Fruit fly (Drosophila melanogaster) whole organism, embryonic: ENCODE measurements around the gene mAChR-C.

ENCODE experiments used
- CG10209 ChIP-seq: fragments of 200-800 bp; sonication (Bioruptor generic); optimal IDR thresholded peaks from 3 replicates; lab custom pipeline; 2017; ENCODE audit warnings: missing biosample characterization, mild to moderate bottlenecking, missing genetic modification characterization, missing genetic modification reagents
- CG10959 ChIP-seq: fragments of 200-800 bp; sonication (Bioruptor generic); IDR thresholded peaks from 2 replicates; pipeline ENCODE4 v1.3.6; 2022; ENCODE audit warnings: missing biosample characterization, missing genetic modification characterization
- CG11093 ChIP-seq: fragments of 200-800 bp; sonication (Bioruptor generic); IDR thresholded peaks from 3 replicates; pipeline ENCODE4 v1.3.6; 2022; ENCODE audit warnings: missing biosample characterization, missing genetic modification characterization
- CG11723 ChIP-seq: fragments of 200-800 bp; sonication (Bioruptor generic); optimal IDR thresholded peaks from 2 replicates; lab custom pipeline; 2017; ENCODE audit warnings: missing biosample characterization, mild to moderate bottlenecking, missing genetic modification characterization
- CG12071 ChIP-seq: fragments of 200-800 bp; sonication (Bioruptor generic); optimal IDR thresholded peaks from 3 replicates; lab custom pipeline; 2018; ENCODE audit warnings: missing biosample characterization, mild to moderate bottlenecking, missing genetic modification characterization
- CG13296 ChIP-seq: fragments of 200-800 bp; sonication (Bioruptor generic); optimal IDR thresholded peaks from 3 replicates; lab custom pipeline; 2018; ENCODE audit warnings: missing biosample characterization, mild to moderate bottlenecking, missing genetic modification characterization
- CG13424 ChIP-seq: fragments of 200-800 bp; sonication (Bioruptor generic); optimal IDR thresholded peaks from 2 replicates; lab custom pipeline; 2019; ENCODE audit warnings: missing biosample characterization, mild to moderate bottlenecking, missing genetic modification characterization, moderate library complexity
- CG14710 ChIP-seq: fragments of 200-800 bp; sonication (Bioruptor generic); optimal IDR thresholded peaks from 3 replicates; lab custom pipeline; 2019; ENCODE audit warnings: missing biosample characterization, mild to moderate bottlenecking, missing genetic modification characterization, moderate library complexity
- CG15073 ChIP-seq: fragments of 200-800 bp; sonication (Bioruptor generic); optimal IDR thresholded peaks from 2 replicates; lab custom pipeline; 2016; ENCODE audit warnings: missing biosample characterization, missing genetic modification characterization
- CG1792 ChIP-seq: fragments of 200-800 bp; sonication (Bioruptor generic); optimal IDR thresholded peaks from 2 replicates; lab custom pipeline; 2016; ENCODE audit warnings: missing biosample characterization, missing genetic modification characterization
- CG18011 ChIP-seq: fragments of 200-800 bp; sonication (Bioruptor generic); optimal IDR thresholded peaks from 2 replicates; lab custom pipeline; 2017; ENCODE audit warnings: missing biosample characterization, missing genetic modification characterization, mild to moderate bottlenecking, moderate library complexity, missing genotype
- CG2202 ChIP-seq: fragments of 200-800 bp; sonication (Bioruptor generic); optimal IDR thresholded peaks from 2 replicates; lab custom pipeline; 2018; ENCODE audit warnings: missing biosample characterization, mild to moderate bottlenecking, missing genetic modification characterization
- CG3065 ChIP-seq: fragments of 200-800 bp; sonication (Bioruptor generic); optimal IDR thresholded peaks from 2 replicates; lab custom pipeline; 2016; ENCODE audit warnings: missing biosample characterization, missing genetic modification characterization
- CG3163 ChIP-seq: fragments of 200-800 bp; sonication (Bioruptor generic); optimal IDR thresholded peaks from 3 replicates; lab custom pipeline; 2016; ENCODE audit warnings: missing biosample characterization, missing genetic modification characterization
- CG32767 ChIP-seq: fragments of 200-800 bp; sonication (Bioruptor generic); IDR thresholded peaks from 2 replicates; pipeline ENCODE4 v1.3.6; 2022; ENCODE audit warnings: missing biosample characterization, missing genetic modification characterization
- CG33213 ChIP-seq: fragments of 200-800 bp; sonication (Bioruptor generic); optimal IDR thresholded peaks from 3 replicates; lab custom pipeline; 2016; ENCODE audit warnings: missing biosample characterization, missing genetic modification characterization
- CG42726 ChIP-seq: fragments of 200-800 bp; sonication (Bioruptor generic); IDR thresholded peaks from 2 replicates; pipeline ENCODE4 v1.3.6; 2022; ENCODE audit warnings: missing biosample characterization, missing genetic modification characterization; ENCODE audit not compliant: partially characterized antibody
- CG4360 ChIP-seq: fragments of 200-800 bp; sonication (Bioruptor generic); IDR thresholded peaks from 2 replicates; pipeline ENCODE4 v1.3.6; 2022; ENCODE audit warnings: missing biosample characterization, missing genetic modification characterization
- CG6272 ChIP-seq: fragments of 200-800 bp; sonication (Bioruptor generic); IDR thresholded peaks from 2 replicates; pipeline ENCODE4 v1.3.6; 2022; ENCODE audit warnings: missing biosample characterization, missing genetic modification characterization
- CG6791 ChIP-seq: fragments of 200-800 bp; sonication (Bioruptor generic); IDR thresholded peaks from 3 replicates; pipeline ENCODE4 v1.3.6; 2022; ENCODE audit warnings: missing biosample characterization, missing genetic modification characterization; ENCODE audit not compliant: partially characterized antibody
- CG7556 ChIP-seq: fragments of 200-800 bp; sonication (Bioruptor generic); optimal IDR thresholded peaks from 2 replicates; lab custom pipeline; 2017; ENCODE audit warnings: missing biosample characterization, mild to moderate bottlenecking, missing genetic modification characterization
- CG7745 ChIP-seq: fragments of 200-800 bp; sonication (Bioruptor generic); optimal IDR thresholded peaks from 2 replicates; lab custom pipeline; 2018; ENCODE audit warnings: missing biosample characterization, mild to moderate bottlenecking, missing genetic modification characterization, moderate library complexity
- Dad ChIP-seq: fragments of 200-800 bp; sonication (Bioruptor generic); optimal IDR thresholded peaks from 3 replicates; lab custom pipeline; 2016; ENCODE audit warnings: missing biosample characterization, missing genetic modification characterization
- Dbx ChIP-seq: fragments of 200-800 bp; sonication (Bioruptor generic); IDR thresholded peaks from 3 replicates; pipeline ENCODE4 v1.3.6; 2022; ENCODE audit warnings: missing biosample characterization, missing genetic modification characterization
- Dip2 ChIP-seq: fragments of 200-800 bp; sonication (Bioruptor generic); IDR thresholded peaks from 2 replicates; pipeline ENCODE4 v1.3.6; 2022; ENCODE audit warnings: missing biosample characterization, missing genetic modification characterization
- Lim3 ChIP-seq: fragments of 200-800 bp; sonication (Bioruptor generic); IDR thresholded peaks from 2 replicates; pipeline ENCODE4 v1.3.6; 2022; ENCODE audit warnings: missing biosample characterization, missing genetic modification characterization
- MESR4 ChIP-seq: fragments of 200-800 bp; sonication (Bioruptor generic); optimal IDR thresholded peaks from 2 replicates; lab custom pipeline; 2018; ENCODE audit warnings: missing biosample characterization, mild to moderate bottlenecking, missing genetic modification characterization, moderate library complexity
- NC2α ChIP-seq: fragments of 200-800 bp; sonication (Bioruptor generic); optimal IDR thresholded peaks from 2 replicates; lab custom pipeline; 2016; ENCODE audit warnings: missing biosample characterization, missing genetic modification characterization
- Optix ChIP-seq: fragments of 200-800 bp; sonication (Bioruptor generic); IDR thresholded peaks from 3 replicates; pipeline ENCODE4 v1.3.6; 2022; ENCODE audit warnings: missing biosample characterization, missing genetic modification characterization
- Pdp1 ChIP-seq, 2 experiments: fragments of 200-800 bp; sonication (Bioruptor generic); optimal IDR thresholded peaks; 3 replicates each; lab custom pipeline; 2016; ENCODE audit warnings: missing biosample characterization in 2 of 2, missing genetic modification characterization in 2 of 2, mild to moderate bottlenecking in 1 of 2, moderate library complexity in 1 of 2
- Side ChIP-seq: fragments of 200-800 bp; sonication (Bioruptor generic); optimal IDR thresholded peaks from 2 replicates; lab custom pipeline; 2016; ENCODE audit warnings: missing biosample characterization, missing genetic modification characterization
- Stat92E ChIP-seq, 3 experiments: fragments of >200 bp in 2 of 3; fragments of 200-800 bp in 1 of 3; sonication (Bioruptor generic) in 1 of 3; optimal IDR thresholded peaks; 2 replicates each; lab custom pipeline; 2017 to 2019; ENCODE audit warnings: missing biosample characterization in 3 of 3, missing genetic modification characterization in 3 of 3, mild to moderate bottlenecking in 1 of 3, moderate library complexity in 1 of 3
- Tbp ChIP-seq: fragments of >200 bp; optimal IDR thresholded peaks from 2 replicates; lab custom pipeline; 2018; ENCODE audit warnings: missing biosample characterization, missing genetic modification characterization
- Xbp1 ChIP-seq: fragments of 200-800 bp; sonication (Bioruptor generic); optimal IDR thresholded peaks from 3 replicates; lab custom pipeline; 2016; ENCODE audit warnings: missing biosample characterization, mild to moderate bottlenecking, missing genetic modification characterization
- dpn ChIP-seq, 2 experiments: fragments of 200-800 bp; sonication (Bioruptor generic); optimal IDR thresholded peaks; 3 replicates each; lab custom pipeline; 2016; ENCODE audit warnings: missing biosample characterization in 2 of 2, missing genetic modification characterization in 2 of 2
- ems ChIP-seq: fragments of 200-800 bp; sonication (Bioruptor generic); optimal IDR thresholded peaks from 3 replicates; lab custom pipeline; 2016; ENCODE audit warnings: missing biosample characterization, missing genetic modification characterization
- exex ChIP-seq: fragments of 200-800 bp; sonication (Bioruptor generic); optimal IDR thresholded peaks from 4 replicates; lab custom pipeline; 2018; ENCODE audit warnings: missing biosample characterization, mild to moderate bottlenecking, missing genetic modification characterization, moderate library complexity
- gsb-n ChIP-seq: fragments of 200-800 bp; sonication (Bioruptor generic); optimal IDR thresholded peaks from 3 replicates; lab custom pipeline; 2018; ENCODE audit warnings: missing biosample characterization, mild to moderate bottlenecking, missing genetic modification characterization
- gt ChIP-seq: fragments of 200-800 bp; sonication (Bioruptor generic); IDR thresholded peaks from 2 replicates; pipeline ENCODE4 v1.3.6; 2022; ENCODE audit warnings: missing biosample characterization, missing genetic modification characterization
- hbn ChIP-seq: fragments of 200-800 bp; sonication (Bioruptor generic); IDR thresholded peaks from 2 replicates; pipeline ENCODE4 v1.3.6; 2022; ENCODE audit warnings: missing biosample characterization, missing genetic modification characterization; ENCODE audit not compliant: partially characterized antibody
- hth ChIP-seq: fragments of >200 bp; optimal IDR thresholded peaks from 2 replicates; lab custom pipeline; 2017; ENCODE audit warnings: inconsistent platforms
- ind ChIP-seq: fragments of 200-800 bp; sonication (Bioruptor generic); optimal IDR thresholded peaks from 3 replicates; lab custom pipeline; 2016; ENCODE audit warnings: missing biosample characterization, missing genetic modification characterization
- jing ChIP-seq: fragments of 200-800 bp; sonication (Bioruptor generic); optimal IDR thresholded peaks from 2 replicates; lab custom pipeline; 2018; ENCODE audit warnings: missing biosample characterization, mild to moderate bottlenecking, missing genetic modification characterization
- ken ChIP-seq: fragments of 200-800 bp; sonication (Bioruptor generic); IDR thresholded peaks from 3 replicates; pipeline ENCODE4 v1.3.6; 2022; ENCODE audit warnings: missing biosample characterization, missing genetic modification characterization
- lilli ChIP-seq: fragments of 200-800 bp; sonication (Bioruptor generic); optimal IDR thresholded peaks from 3 replicates; lab custom pipeline; 2016; ENCODE audit warnings: missing biosample characterization, missing genetic modification characterization
- mirr ChIP-seq: fragments of 200-800 bp; sonication (Bioruptor generic); optimal IDR thresholded peaks from 3 replicates; lab custom pipeline; 2018; ENCODE audit warnings: missing biosample characterization, mild to moderate bottlenecking, missing genetic modification characterization
- pfk ChIP-seq: fragments of 200-800 bp; sonication (Bioruptor generic); optimal IDR thresholded peaks from 2 replicates; lab custom pipeline; 2018; ENCODE audit warnings: missing biosample characterization, mild to moderate bottlenecking, missing genetic modification characterization, moderate library complexity
- repo ChIP-seq: fragments of 200-800 bp; sonication (Bioruptor generic); optimal IDR thresholded peaks from 2 replicates; lab custom pipeline; 2016; ENCODE audit warnings: missing biosample characterization, missing genetic modification characterization
- stc ChIP-seq: fragments of 200-800 bp; sonication (Bioruptor generic); IDR thresholded peaks from 2 replicates; pipeline ENCODE4 v1.3.6; 2022; ENCODE audit warnings: missing biosample characterization, missing genetic modification characterization
- stwl ChIP-seq: fragments of 200-800 bp; sonication (Bioruptor generic); optimal IDR thresholded peaks from 3 replicates; lab custom pipeline; 2018; ENCODE audit warnings: missing biosample characterization, mild to moderate bottlenecking, missing genetic modification characterization, moderate library complexity
- tap ChIP-seq: fragments of 200-800 bp; optimal IDR thresholded peaks from 3 replicates; lab custom pipeline; 2019; ENCODE audit warnings: missing biosample characterization, mild to moderate bottlenecking, missing genetic modification characterization, moderate library complexity

mAChR-C gene

DNA sequence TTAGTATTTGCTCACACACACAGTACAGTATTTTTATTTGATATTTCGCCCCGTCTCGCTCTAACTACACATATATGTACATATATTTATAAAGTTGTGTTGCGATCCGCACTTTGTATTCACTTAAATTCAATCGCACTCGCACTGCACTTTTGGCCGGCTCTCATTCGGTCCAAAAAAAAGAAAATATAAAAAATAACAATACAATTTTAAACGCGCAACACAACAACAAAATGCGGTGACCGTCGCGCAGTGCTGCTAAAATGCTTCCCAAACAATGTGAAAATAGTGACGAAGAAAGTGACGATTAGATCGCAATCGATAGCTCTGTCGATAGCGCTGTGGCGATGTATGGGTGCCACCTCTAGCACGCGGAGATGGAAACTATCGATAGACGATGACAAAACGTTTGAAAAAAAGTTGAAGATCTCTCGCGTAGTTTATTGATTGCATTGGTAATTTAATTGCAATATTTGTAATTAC is 29.1 kb downstream of the mAChR-C start, which contains the start of the genes C3G and pod1 (continued):
- peak; percentile 97 for TF ChIP-seq hbn (GFP tag; lab: Robert Waterston, UW)
- no peak for TF ChIP-seq NC2α (GFP tag; lab: Kevin White, UChicago)
- TF ChIP-seq Pdp1 (GFP tag; optimal IDR thresholded peaks at IDR 0.05; lab: Kevin White, UChicago), result peak; percentile 14 to 68
- peak; percentile 21 for TF ChIP-seq Side (GFP tag; lab: Kevin White, UChicago)
- TF ChIP-seq CG6272 (GFP tag; lab: Robert Waterston, UW), result peak; percentile 49; the same call in 1 of the 2 replicates
- peak; percentile 18 for TF ChIP-seq CG1792
- TF ChIP-seq jing (GFP tag; lab: Kevin White, UChicago), result no peak
- peak; percentile 68 for TF ChIP-seq MESR4 (GFP tag; lab: Kevin White, UChicago)
- peak; percentile 21 for TF ChIP-seq ems (GFP tag; lab: Kevin White, UChicago)
- TF ChIP-seq CG10959 (GFP tag; lab: Robert Waterston, UW), result no peak
- TF ChIP-seq CG13296 (GFP tag; lab: Kevin White, UChicago), result peak; percentile 5
- no peak for TF ChIP-seq gt
- no peak for TF ChIP-seq CG10209
- peak; percentile 71 for TF ChIP-seq CG33213 (GFP tag; lab: Kevin White, UChicago)
- TF ChIP-seq CG11723 (GFP tag; lab: Kevin White, UChicago), result no peak
- peak; percentile 17 for TF ChIP-seq ind (GFP tag; lab: Kevin White, UChicago)
- TF ChIP-seq CG42726 (GFP tag; lab: Robert Waterston, UW), result peak; percentile 99
- no peak for TF ChIP-seq tap (tag; lab: Kevin White, UChicago)
- peak; percentile 41 for TF ChIP-seq stwl
- TF ChIP-seq lilli (GFP tag; lab: Kevin White, UChicago), result peak; percentile 54
- peak; percentile 61; the same call in 2 of the 3 replicates for TF ChIP-seq ken (GFP tag; lab: Robert Waterston, UW)
- TF ChIP-seq stc (GFP tag; lab: Robert Waterston, UW), result no peak
- no peak for TF ChIP-seq CG2202 (tag; lab: Kevin White, UChicago)
- TF ChIP-seq Dbx (GFP tag; lab: Robert Waterston, UW), result peak; percentile 77
- TF ChIP-seq CG13424 (tag; lab: Kevin White, UChicago), result peak; percentile 16
- TF ChIP-seq Lim3 (GFP tag; lab: Robert Waterston, UW), result no peak
- no peak for TF ChIP-seq CG7745 (tag; lab: Kevin White, UChicago)
- TF ChIP-seq Stat92E (GFP tag; optimal IDR thresholded peaks at IDR 0.05; lab: Kevin White, UChicago), result peak in 1 of 3 experiments; percentile 44
- TF ChIP-seq exex (tag; lab: Kevin White, UChicago), result peak; percentile 6
- TF ChIP-seq pfk (GFP tag; lab: Kevin White, UChicago), result no peak
- no peak for TF ChIP-seq Optix (GFP tag; lab: Robert Waterston, UW)
- no peak for TF ChIP-seq CG3065
- TF ChIP-seq CG14710 (tag; lab: Kevin White, UChicago), result peak; percentile 55
- no peak for TF ChIP-seq hth
- TF ChIP-seq CG18011 (GFP tag; lab: Kevin White, UChicago), result peak; percentile 23
- no peak for TF ChIP-seq CG3163 (GFP tag; lab: Kevin White, UChicago)
- TF ChIP-seq Dad (GFP tag; lab: Kevin White, UChicago), result peak; percentile 38
- peak; percentile 57 for TF ChIP-seq Xbp1 (GFP tag; lab: Kevin White, UChicago)
- no peak for TF ChIP-seq Tbp (GFP tag; lab: Kevin White, UChicago)
- TF ChIP-seq mirr, result peak; percentile 15
- peak; percentile 6 for TF ChIP-seq repo (GFP tag; lab: Kevin White, UChicago)
- peak; percentile 33 to 35 for TF ChIP-seq dpn (GFP tag; optimal IDR thresholded peaks at IDR 0.05; lab: Kevin White, UChicago)
- TF ChIP-seq CG32767, result no peak
- no peak for TF ChIP-seq CG15073 (GFP tag; lab: Kevin White, UChicago)
- no peak for TF ChIP-seq CG7556
- TF ChIP-seq CG11093 (GFP tag; lab: Robert Waterston, UW), result no peak
- TF ChIP-seq Dip2 (GFP tag; lab: Robert Waterston, UW), result no peak
- no peak for TF ChIP-seq CG12071
- TF ChIP-seq CG4360 (GFP tag; lab: Robert Waterston, UW), result peak; percentile 57
- TF ChIP-seq gsb-n (tag; lab: Kevin White, UChicago), result no peak
- peak; percentile 99 for TF ChIP-seq CG6791 (GFP tag; lab: Robert Waterston, UW)
